Worm (Caenorhabditis elegans) whole organism, mixed stage, embryonic: ENCODE results near the gene R144.3.

Experiments used
- M03D4.4 ChIP-seq: sonication (generic microtip); optimal IDR thresholded peaks from 2 replicates; lab custom pipeline; 2017; ENCODE audit warnings: mild to moderate bottlenecking, missing genetic modification characterization, missing compliant biosample characterization
- bed-3 ChIP-seq: fragments of 200-800 bp; sonication (Bioruptor generic); optimal IDR thresholded peaks from 3 replicates; lab custom pipeline; 2018; ENCODE audit warnings: mild to moderate bottlenecking, missing genetic modification characterization, moderate library complexity, missing compliant biosample characterization
- blmp-1 ChIP-seq: fragments of 150-350 bp; optimal IDR thresholded peaks from 2 replicates; lab custom pipeline; 2014; ENCODE audit warnings: missing biosample characterization, missing genetic modification characterization
- ceh-39 ChIP-seq: fragments of 150-350 bp; optimal IDR thresholded peaks from 2 replicates; lab custom pipeline; 2014; ENCODE audit warnings: missing biosample characterization, missing genetic modification characterization
- ceh-43 ChIP-seq: fragments of 200-800 bp; sonication (Bioruptor generic); optimal IDR thresholded peaks from 2 replicates; lab custom pipeline; 2018; ENCODE audit warnings: mild to moderate bottlenecking, missing genetic modification characterization, moderate library complexity, missing compliant biosample characterization
- ceh-83 ChIP-seq: fragments of 200-800 bp; sonication (Bioruptor generic); optimal IDR thresholded peaks from 2 replicates; lab custom pipeline; 2018; ENCODE audit warnings: mild to moderate bottlenecking, missing genetic modification characterization, missing compliant biosample characterization
- ces-1 ChIP-seq: fragments of 150-350 bp; optimal IDR thresholded peaks from 2 replicates; lab custom pipeline; 2014; ENCODE audit warnings: missing biosample characterization, missing genetic modification reagents, missing genetic modification characterization
- cnd-1 ChIP-seq: fragments of 200-800 bp; sonication (Bioruptor generic); optimal IDR thresholded peaks from 2 replicates; lab custom pipeline; 2018; ENCODE audit warnings: mild to moderate bottlenecking, missing genetic modification characterization, missing compliant biosample characterization
- drap-1 ChIP-seq: fragments of 200-800 bp; sonication (Bioruptor generic); optimal IDR thresholded peaks from 3 replicates; lab custom pipeline; 2018; ENCODE audit warnings: mild to moderate bottlenecking, missing genetic modification characterization, missing compliant biosample characterization
- elt-1 ChIP-seq: sonication (generic microtip); optimal IDR thresholded peaks from 2 replicates; lab custom pipeline; 2017; ENCODE audit warnings: missing genetic modification characterization, mild to moderate bottlenecking, missing compliant biosample characterization, antibody characterized with exemption, moderate library complexity, borderline replicate concordance; ENCODE audit not compliant: insufficient read depth
- elt-3 ChIP-seq: fragments of 150-350 bp; optimal IDR thresholded peaks from 2 replicates; lab custom pipeline; 2014; ENCODE audit warnings: missing biosample characterization, missing genetic modification characterization
- flh-1 ChIP-seq: fragments of 200-800 bp; sonication (Bioruptor generic); optimal IDR thresholded peaks from 2 replicates; lab custom pipeline; 2018; ENCODE audit warnings: mild to moderate bottlenecking, missing genetic modification characterization, moderate library complexity, missing compliant biosample characterization
- ham-2 ChIP-seq: fragments of 200-800 bp; sonication (Bioruptor generic); optimal IDR thresholded peaks from 2 replicates; lab custom pipeline; 2018; ENCODE audit warnings: mild to moderate bottlenecking, missing genetic modification characterization, missing compliant biosample characterization
- hlh-1 ChIP-seq: fragments of 150-350 bp; optimal IDR thresholded peaks from 2 replicates; lab custom pipeline; 2014; ENCODE audit warnings: missing biosample characterization, missing genetic modification reagents, missing genetic modification characterization
- lin-13 ChIP-seq: fragments of 150-350 bp; optimal IDR thresholded peaks from 2 replicates; lab custom pipeline; 2014; ENCODE audit warnings: missing biosample characterization, missing genetic modification characterization
- lin-32 ChIP-seq: fragments of 200-800 bp; sonication (Bioruptor generic); optimal IDR thresholded peaks from 2 replicates; lab custom pipeline; 2018; ENCODE audit warnings: mild to moderate bottlenecking, missing genetic modification characterization, missing compliant biosample characterization
- lsy-2 ChIP-seq: fragments of 150-350 bp; optimal IDR thresholded peaks from 2 replicates; lab custom pipeline; 2014; ENCODE audit warnings: missing biosample characterization, missing genetic modification characterization
- mab-5 ChIP-seq: fragments of 150-350 bp; optimal IDR thresholded peaks from 2 replicates; lab custom pipeline; 2014; ENCODE audit warnings: missing biosample characterization, missing genetic modification characterization
- mep-1 ChIP-seq: fragments of 150-350 bp; optimal IDR thresholded peaks from 2 replicates; lab custom pipeline; 2017; ENCODE audit warnings: missing biosample characterization, missing genetic modification reagents, missing genetic modification characterization, inconsistent platforms
- mls-2 ChIP-seq: sonication (generic microtip); optimal IDR thresholded peaks from 2 replicates; lab custom pipeline; 2016; ENCODE audit warnings: mild to moderate bottlenecking, missing genetic modification characterization, moderate library complexity, missing compliant biosample characterization
- nhr-12 ChIP-seq: fragments of 150-350 bp; optimal IDR thresholded peaks from 2 replicates; lab custom pipeline; 2014; ENCODE audit warnings: missing biosample characterization, missing genetic modification characterization
- nhr-2 ChIP-seq: fragments of 150-350 bp; optimal IDR thresholded peaks from 2 replicates; lab custom pipeline; 2014; ENCODE audit warnings: missing biosample characterization, missing genetic modification characterization
- nhr-237 ChIP-seq: fragments of 150-350 bp; optimal IDR thresholded peaks from 2 replicates; lab custom pipeline; 2014; ENCODE audit warnings: missing biosample characterization, missing genetic modification characterization
- nhr-28 ChIP-seq: fragments of 150-350 bp; optimal IDR thresholded peaks from 2 replicates; lab custom pipeline; 2014; ENCODE audit warnings: missing biosample characterization, missing genetic modification characterization
- nhr-76 ChIP-seq: sonication (generic microtip); optimal IDR thresholded peaks from 2 replicates; lab custom pipeline; 2017; ENCODE audit warnings: missing biosample characterization, missing genetic modification characterization
- pha-4 ChIP-seq: fragments of 150-350 bp; optimal IDR thresholded peaks from 2 replicates; lab custom pipeline; 2018; ENCODE audit warnings: missing biosample characterization, missing genetic modification reagents, missing genetic modification characterization
- sem-2 ChIP-seq: fragments of 200-800 bp; sonication (Bioruptor generic); optimal IDR thresholded peaks from 2 replicates; lab custom pipeline; 2018; ENCODE audit warnings: mild to moderate bottlenecking, missing genetic modification characterization, missing compliant biosample characterization
- snpc-4 ChIP-seq: fragments of 150-350 bp; optimal IDR thresholded peaks from 2 replicates; lab custom pipeline; 2014; ENCODE audit warnings: missing biosample characterization, missing genetic modification characterization
- sptf-1 ChIP-seq: sonication (generic microtip); optimal IDR thresholded peaks from 2 replicates; lab custom pipeline; 2017; ENCODE audit warnings: mild to moderate bottlenecking, missing genetic modification characterization, moderate library complexity, missing compliant biosample characterization
- tbx-8 ChIP-seq: fragments of 200-800 bp; sonication (Bioruptor generic); optimal IDR thresholded peaks from 2 replicates; lab custom pipeline; 2018; ENCODE audit warnings: mild to moderate bottlenecking, missing genetic modification characterization, moderate library complexity, missing compliant biosample characterization
- unc-120 ChIP-seq: sonication (generic microtip); optimal IDR thresholded peaks from 2 replicates; lab custom pipeline; 2017; ENCODE audit warnings: missing genetic modification characterization, missing compliant biosample characterization; ENCODE audit not compliant: poor library complexity, severe bottlenecking
- unc-39 ChIP-seq: fragments of 150-350 bp; optimal IDR thresholded peaks from 2 replicates; lab custom pipeline; 2014; ENCODE audit warnings: missing biosample characterization, missing genetic modification characterization
- unc-62 ChIP-seq: fragments of 150-350 bp; optimal IDR thresholded peaks from 2 replicates; lab custom pipeline; 2014; ENCODE audit warnings: missing biosample characterization, missing genetic modification reagents, missing genetic modification characterization
- zip-8 ChIP-seq: fragments of 150-350 bp; optimal IDR thresholded peaks from 2 replicates; lab custom pipeline; 2014; ENCODE audit warnings: missing biosample characterization, missing genetic modification characterization
- ztf-11 ChIP-seq: fragments of 150-350 bp; optimal IDR thresholded peaks from 2 replicates; lab custom pipeline; 2014; ENCODE audit warnings: missing biosample characterization, missing genetic modification characterization

R144.3 gene

ce11 chrIII:5017550-5017949 is 4.2 kb upstream of the R144.3 start, which contains the start of gene larp-1:
Gene larp-1 (minus strand): TSS chrIII:5017650.
- TF ChIP-seq mls-2 (tag; lab: Kevin White, UChicago) (no peak), ham-2 (GFP tag; lab: Kevin White, UChicago) (no peak), ceh-39 (tag; lab: Kevin White, UChicago) (no peak)

ce11 chrIII:5018116-5018689 is 3.6 kb upstream of the R144.3 start, which contains the start of gene wip-1:
Gene wip-1 (plus strand): TSS chrIII:5018639.
- TF ChIP-seq mls-2 (tag; lab: Kevin White, UChicago), result peak; percentile 87
- TF ChIP-seq zip-8 (tag; lab: Kevin White, UChicago), result no peak
- peak; percentile 67 for TF ChIP-seq nhr-12 (tag; lab: Kevin White, UChicago)
- peak; percentile 51 for TF ChIP-seq ces-1 (GFP tag; lab: Kevin White, UChicago)
- peak; percentile 84 for TF ChIP-seq M03D4.4 (tag; lab: Kevin White, UChicago)
- peak; percentile 61 for TF ChIP-seq ceh-43 (GFP tag; lab: Kevin White, UChicago)
- TF ChIP-seq ham-2 (GFP tag; lab: Kevin White, UChicago), result peak; percentile 93
- TF ChIP-seq ztf-11, result peak; percentile 88
- peak; percentile 64 for TF ChIP-seq ceh-39 (tag; lab: Kevin White, UChicago)
- peak; percentile 47 for TF ChIP-seq unc-62 (GFP tag; lab: Kevin White, UChicago)
- no peak for TF ChIP-seq nhr-2 (tag; lab: Kevin White, UChicago)
- TF ChIP-seq pha-4 (tag; lab: Kevin White, UChicago), result peak; percentile 98
- TF ChIP-seq tbx-8 (GFP tag; lab: Kevin White, UChicago), result peak; percentile 4
- TF ChIP-seq bed-3, result no peak
- TF ChIP-seq nhr-237 (tag; lab: Kevin White, UChicago), result peak; percentile 95
- peak; percentile 8 for TF ChIP-seq sem-2 (GFP tag; lab: Kevin White, UChicago)
- peak; percentile 49 for TF ChIP-seq nhr-28
- peak; percentile 63 for TF ChIP-seq elt-1
- TF ChIP-seq flh-1 (GFP tag; lab: Kevin White, UChicago), result no peak
- peak; percentile 75 for TF ChIP-seq unc-120
- TF ChIP-seq elt-3, result peak; percentile 32
- peak; percentile 69 for TF ChIP-seq ceh-83 (GFP tag; lab: Kevin White, UChicago)
- TF ChIP-seq blmp-1 (tag; lab: Kevin White, UChicago), result peak; percentile 25
- peak; percentile 98 for TF ChIP-seq mep-1 (tag; lab: Kevin White, UChicago)
- TF ChIP-seq unc-39 (tag; lab: Kevin White, UChicago), result peak; percentile 61
- TF ChIP-seq cnd-1 (tag; lab: Kevin White, UChicago), result peak; percentile 77
- TF ChIP-seq lin-32, result peak; percentile 32
- no peak for TF ChIP-seq snpc-4
- peak; percentile 99 for TF ChIP-seq lin-13
- peak; percentile 93 for TF ChIP-seq sptf-1 (tag; lab: Kevin White, UChicago)
- peak; percentile 90 for TF ChIP-seq lsy-2
- TF ChIP-seq drap-1 (GFP tag; lab: Kevin White, UChicago), result peak; percentile 88
- peak; percentile 17 for TF ChIP-seq nhr-76 (tag; lab: Kevin White, UChicago)
- TF ChIP-seq mab-5 (tag; lab: Kevin White, UChicago), result peak; percentile 38
- TF ChIP-seq hlh-1 (tag; lab: Kevin White, UChicago), result peak; percentile 54

- no peak for TF ChIP-seq nhr-12 (tag; lab: Kevin White, UChicago)
- no peak for TF ChIP-seq unc-120
- TF ChIP-seq elt-3, result no peak
- TF ChIP-seq tbx-8 (GFP tag; lab: Kevin White, UChicago), result no peak
- no peak for TF ChIP-seq pha-4 (tag; lab: Kevin White, UChicago)
- no peak for TF ChIP-seq ztf-11
- no peak for TF ChIP-seq ceh-83 (GFP tag; lab: Kevin White, UChicago)
- no peak for TF ChIP-seq hlh-1 (tag; lab: Kevin White, UChicago)
- no peak for TF ChIP-seq elt-1
- TF ChIP-seq snpc-4, result no peak
- no peak for TF ChIP-seq ces-1 (GFP tag; lab: Kevin White, UChicago)
- no peak for TF ChIP-seq flh-1 (GFP tag; lab: Kevin White, UChicago)
- no peak for TF ChIP-seq unc-39 (tag; lab: Kevin White, UChicago)
- no peak for TF ChIP-seq nhr-2 (tag; lab: Kevin White, UChicago)
Measured at ce11 chrIII:5020924-5021323, 865 bp upstream of the R144.3 start, which contains the start of gene mdt-11. Gene mdt-11 (plus strand): TSS chrIII:5021224.
